Fruit fly (Drosophila melanogaster) whole organism, embryonic: ENCODE data around the gene Sfp26Ad.
A peak's percentile ranks its signal among the peaks of the same experiment; 100 is the strongest.

Experiments used
- Atf6 ChIP-seq: fragments of 200-800 bp; sonication (Bioruptor generic); IDR thresholded peaks from 2 replicates; pipeline ENCODE4 v1.3.6; 2022; ENCODE audit warnings: missing biosample characterization, missing genetic modification characterization
- C15 ChIP-seq: fragments of 200-800 bp; sonication (Bioruptor generic); IDR thresholded peaks from 3 replicates; pipeline ENCODE4 v1.3.6; 2022; ENCODE audit warnings: missing biosample characterization, missing genetic modification characterization
- CG10209 ChIP-seq: fragments of 200-800 bp; sonication (Bioruptor generic); optimal IDR thresholded peaks from 3 replicates; lab custom pipeline; 2017; ENCODE audit warnings: missing biosample characterization, mild to moderate bottlenecking, missing genetic modification characterization, missing genetic modification reagents
- CG10565 ChIP-seq: fragments of 200-800 bp; sonication (Bioruptor generic); optimal IDR thresholded peaks from 3 replicates; lab custom pipeline; 2016; ENCODE audit warnings: missing biosample characterization, mild to moderate bottlenecking, missing genetic modification characterization
- CG11456 ChIP-seq: fragments of 200-800 bp; sonication (Bioruptor generic); IDR thresholded peaks from 3 replicates; pipeline ENCODE4 v1.3.6; 2022; ENCODE audit warnings: missing biosample characterization, missing genetic modification characterization
- CG12071 ChIP-seq: fragments of 200-800 bp; sonication (Bioruptor generic); optimal IDR thresholded peaks from 3 replicates; lab custom pipeline; 2018; ENCODE audit warnings: missing biosample characterization, mild to moderate bottlenecking, missing genetic modification characterization
- CG12391 ChIP-seq: fragments of 200-800 bp; sonication (Bioruptor generic); optimal IDR thresholded peaks from 3 replicates; lab custom pipeline; 2018; ENCODE audit warnings: missing biosample characterization, mild to moderate bottlenecking, missing genetic modification characterization, moderate library complexity
- CG13296 ChIP-seq: fragments of 200-800 bp; sonication (Bioruptor generic); optimal IDR thresholded peaks from 3 replicates; lab custom pipeline; 2018; ENCODE audit warnings: missing biosample characterization, mild to moderate bottlenecking, missing genetic modification characterization
- CG15073 ChIP-seq: fragments of 200-800 bp; sonication (Bioruptor generic); optimal IDR thresholded peaks from 2 replicates; lab custom pipeline; 2016; ENCODE audit warnings: missing biosample characterization, missing genetic modification characterization
- CG15514 ChIP-seq: fragments of 200-800 bp; sonication (Bioruptor generic); optimal IDR thresholded peaks from 3 replicates; lab custom pipeline; 2017; ENCODE audit warnings: missing biosample characterization, missing genetic modification characterization, mild to moderate bottlenecking, moderate library complexity, missing genetic modification reagents
- CG17385 ChIP-seq: fragments of 200-800 bp; sonication (Bioruptor generic); optimal IDR thresholded peaks from 3 replicates; lab custom pipeline; 2018; ENCODE audit warnings: missing biosample characterization, mild to moderate bottlenecking, missing genetic modification characterization
- CG1792 ChIP-seq: fragments of 200-800 bp; sonication (Bioruptor generic); optimal IDR thresholded peaks from 2 replicates; lab custom pipeline; 2016; ENCODE audit warnings: missing biosample characterization, missing genetic modification characterization
- CG18764 ChIP-seq: fragments of 200-800 bp; sonication (Bioruptor generic); optimal IDR thresholded peaks from 3 replicates; lab custom pipeline; 2016; ENCODE audit warnings: missing biosample characterization, missing genetic modification characterization
- CG3847 ChIP-seq: fragments of 200-800 bp; sonication (Bioruptor generic); IDR thresholded peaks from 2 replicates; pipeline ENCODE4 v1.3.6; 2022; ENCODE audit warnings: missing biosample characterization, missing genetic modification characterization
- CG43689 ChIP-seq: fragments of 200-800 bp; sonication (Bioruptor generic); IDR thresholded peaks from 2 replicates; pipeline ENCODE4 v1.3.6; 2022; ENCODE audit warnings: missing biosample characterization, missing genetic modification characterization
- CG4707 ChIP-seq: fragments of 200-800 bp; sonication (Bioruptor generic); optimal IDR thresholded peaks from 2 replicates; lab custom pipeline; 2018; ENCODE audit warnings: missing biosample characterization, mild to moderate bottlenecking, missing genetic modification characterization, moderate library complexity
- CG5180 ChIP-seq: fragments of 200-800 bp; sonication (Bioruptor generic); optimal IDR thresholded peaks from 3 replicates; lab custom pipeline; 2017; ENCODE audit warnings: missing biosample characterization, missing genetic modification characterization, mild to moderate bottlenecking, moderate library complexity, missing genetic modification reagents
- CG6765 ChIP-seq: fragments of 200-800 bp; sonication (Bioruptor generic); optimal IDR thresholded peaks from 3 replicates; lab custom pipeline; 2017; ENCODE audit warnings: missing biosample characterization, mild to moderate bottlenecking, missing genetic modification characterization
- CG7271 ChIP-seq: fragments of 200-800 bp; sonication (Bioruptor generic); optimal IDR thresholded peaks from 2 replicates; lab custom pipeline; 2018; ENCODE audit warnings: missing biosample characterization, mild to moderate bottlenecking, missing genetic modification characterization, moderate library complexity
- CG8924 ChIP-seq: fragments of 200-800 bp; optimal IDR thresholded peaks from 3 replicates; lab custom pipeline; 2019; ENCODE audit warnings: missing biosample characterization, mild to moderate bottlenecking, missing genetic modification characterization, moderate library complexity
- CG9609 ChIP-seq: fragments of 200-800 bp; sonication (Bioruptor generic); optimal IDR thresholded peaks from 3 replicates; lab custom pipeline; 2016; ENCODE audit warnings: missing biosample characterization, missing genetic modification characterization
- CG9797 ChIP-seq: fragments of 200-800 bp; sonication (Bioruptor generic); optimal IDR thresholded peaks from 3 replicates; lab custom pipeline; 2018; ENCODE audit warnings: missing biosample characterization, mild to moderate bottlenecking, missing genetic modification characterization
- CHES-1-like ChIP-seq: fragments of 200-800 bp; sonication (Bioruptor generic); optimal IDR thresholded peaks from 2 replicates; lab custom pipeline; 2016; ENCODE audit warnings: missing biosample characterization, missing genetic modification characterization
- Drgx ChIP-seq: fragments of 200-800 bp; sonication (Bioruptor generic); IDR thresholded peaks from 2 replicates; pipeline ENCODE4 v1.3.6; 2022; ENCODE audit warnings: missing biosample characterization, missing genetic modification characterization
- Ets65A ChIP-seq: fragments of 200-800 bp; sonication (Bioruptor generic); peaks from one replicate; lab custom pipeline; 2016; ENCODE audit warnings: missing biosample characterization, missing genetic modification characterization
- Fer2 ChIP-seq: fragments of 200-800 bp; sonication (Bioruptor generic); optimal IDR thresholded peaks from 2 replicates; lab custom pipeline; 2018; ENCODE audit warnings: missing biosample characterization, mild to moderate bottlenecking, missing genetic modification characterization, moderate library complexity
- HLH54F ChIP-seq: fragments of 200-800 bp; sonication (Bioruptor generic); optimal IDR thresholded peaks from 3 replicates; lab custom pipeline; 2016; ENCODE audit warnings: missing biosample characterization, missing genetic modification characterization
- Hr78 ChIP-seq, 2 experiments: fragments of 200-800 bp in 1 of 2; fragments of >200 bp in 1 of 2; sonication (Bioruptor generic) in 1 of 2; optimal IDR thresholded peaks; 2 replicates each; lab custom pipeline; 2017 to 2019; ENCODE audit warnings: missing biosample characterization in 2 of 2, missing genetic modification characterization in 2 of 2, mild to moderate bottlenecking in 1 of 2, moderate library complexity in 1 of 2
- Mes4 ChIP-seq: fragments of 200-800 bp; sonication (Bioruptor generic); optimal IDR thresholded peaks from 2 replicates; lab custom pipeline; 2016; ENCODE audit warnings: missing biosample characterization, missing genetic modification characterization
- Mrtf ChIP-seq: fragments of 200-800 bp; sonication (Bioruptor generic); IDR thresholded peaks from 3 replicates; pipeline ENCODE4 v1.3.6; 2022; ENCODE audit warnings: missing biosample characterization, missing genetic modification characterization
- NC2β ChIP-seq: fragments of 200-800 bp; sonication (Bioruptor generic); optimal IDR thresholded peaks from 2 replicates; lab custom pipeline; 2016; ENCODE audit warnings: missing biosample characterization, missing genetic modification characterization
- Neu2 ChIP-seq: fragments of 200-800 bp; sonication (Bioruptor generic); optimal IDR thresholded peaks from 3 replicates; lab custom pipeline; 2016; ENCODE audit warnings: missing biosample characterization, missing genetic modification characterization, borderline replicate concordance
- Spps ChIP-seq: fragments of 200-800 bp; sonication (Bioruptor generic); optimal IDR thresholded peaks from 2 replicates; lab custom pipeline; 2018; ENCODE audit warnings: missing biosample characterization, mild to moderate bottlenecking, missing genetic modification characterization
- az2 ChIP-seq: fragments of 200-800 bp; sonication (Bioruptor generic); optimal IDR thresholded peaks from 3 replicates; lab custom pipeline; 2016; ENCODE audit warnings: missing biosample characterization, missing genetic modification characterization
- cas ChIP-seq: fragments of 200-800 bp; sonication (Bioruptor generic); IDR thresholded peaks from 2 replicates; pipeline ENCODE4 v1.3.6; 2022; ENCODE audit warnings: missing biosample characterization, missing genetic modification characterization
- fru ChIP-seq: fragments of >200 bp; optimal IDR thresholded peaks from 2 replicates; lab custom pipeline; 2017
- fu2 ChIP-seq: fragments of 200-800 bp; sonication (Bioruptor generic); optimal IDR thresholded peaks from 2 replicates; lab custom pipeline; 2016; ENCODE audit warnings: missing biosample characterization, missing genetic modification characterization
- ham ChIP-seq: fragments of 200-800 bp; sonication (Bioruptor generic); IDR thresholded peaks from 2 replicates; pipeline ENCODE4 v1.3.6; 2022; ENCODE audit warnings: missing biosample characterization, missing genetic modification characterization
- nau ChIP-seq: fragments of 200-800 bp; sonication (Bioruptor generic); optimal IDR thresholded peaks from 3 replicates; lab custom pipeline; 2017; ENCODE audit warnings: missing biosample characterization, mild to moderate bottlenecking, missing genetic modification characterization, missing genetic modification reagents
- nerfin-1 ChIP-seq: fragments of 200-800 bp; sonication (Bioruptor generic); optimal IDR thresholded peaks from 3 replicates; lab custom pipeline; 2019; ENCODE audit warnings: missing biosample characterization, mild to moderate bottlenecking, missing genetic modification characterization, moderate library complexity
- p53 ChIP-seq: fragments of 200-800 bp; sonication (Bioruptor generic); optimal IDR thresholded peaks from 2 replicates; lab custom pipeline; 2016; ENCODE audit warnings: missing biosample characterization, missing genetic modification characterization
- pan ChIP-seq, 4 experiments: fragments of >200 bp in 3 of 4; fragments of 200-800 bp in 1 of 4; sonication (Bioruptor generic) in 1 of 4; optimal IDR thresholded peaks in 3 of 4; IDR thresholded peaks in 1 of 4; 2 replicates each; pipeline versions ENCODE4 v1.3.6 to Lab custom; 2017 to 2022; ENCODE audit warnings: missing biosample characterization in 2 of 4, missing genetic modification characterization in 2 of 4, mixed read lengths in 1 of 4
- pho ChIP-seq: fragments of 200-800 bp; sonication (Bioruptor generic); optimal IDR thresholded peaks from 2 replicates; lab custom pipeline; 2016; ENCODE audit warnings: missing biosample characterization, missing genetic modification characterization
- phol ChIP-seq: fragments of 200-800 bp; sonication (Bioruptor generic); optimal IDR thresholded peaks from 3 replicates; lab custom pipeline; 2018; ENCODE audit warnings: missing biosample characterization, mild to moderate bottlenecking, missing genetic modification characterization, moderate library complexity
- prd ChIP-seq, 3 experiments: fragments of >200 bp in 2 of 3; fragments of 200-800 bp in 1 of 3; sonication (Bioruptor generic) in 1 of 3; optimal IDR thresholded peaks in 2 of 3; IDR thresholded peaks in 1 of 3; 2 replicates in 2 of 3; 3 replicates in 1 of 3; pipeline versions ENCODE4 v1.3.6 to Lab custom; 2017 to 2022; ENCODE audit warnings: missing biosample characterization in 1 of 3, missing genetic modification characterization in 1 of 3
- scrt ChIP-seq: fragments of 200-800 bp; sonication (Bioruptor generic); optimal IDR thresholded peaks from 2 replicates; lab custom pipeline; 2018; ENCODE audit warnings: missing biosample characterization, mild to moderate bottlenecking, missing genetic modification characterization, moderate library complexity
- slou ChIP-seq: fragments of 200-800 bp; sonication (Bioruptor generic); optimal IDR thresholded peaks from 3 replicates; lab custom pipeline; 2016; ENCODE audit warnings: missing biosample characterization, missing genetic modification characterization
- sna ChIP-seq: fragments of 200-800 bp; sonication (Bioruptor generic); IDR thresholded peaks from 2 replicates; pipeline ENCODE4 v1.3.6; 2022; ENCODE audit warnings: missing biosample characterization, missing genetic modification characterization; ENCODE audit not compliant: partially characterized antibody
- tio ChIP-seq: fragments of 200-800 bp; sonication (Bioruptor generic); optimal IDR thresholded peaks from 2 replicates; lab custom pipeline; 2017; ENCODE audit warnings: missing biosample characterization, missing genetic modification characterization, inconsistent platforms
- tx ChIP-seq: fragments of 200-800 bp; sonication (Bioruptor generic); optimal IDR thresholded peaks from 2 replicates; lab custom pipeline; 2016; ENCODE audit warnings: missing biosample characterization, missing genetic modification characterization
- usp ChIP-seq: fragments of >200 bp; optimal IDR thresholded peaks from 2 replicates; lab custom pipeline; 2017; ENCODE audit warnings: missing biosample characterization, missing genetic modification characterization

Gene Sfp26Ad

dm6 chr2L:5972005-5972404 lies 28.9 kb upstream of the Sfp26Ad start (continued):
- TF ChIP-seq CG15073 (GFP tag; lab: Kevin White, UChicago) (no peak), nau (GFP tag; lab: Kevin White, UChicago) (no peak), sna (GFP tag; lab: Robert Waterston, UW) (no peak), CG1792 (no peak), NC2β (GFP tag; lab: Kevin White, UChicago) (no peak), HLH54F (GFP tag; lab: Kevin White, UChicago) (no peak), CG18764 (no peak), p53 (GFP tag; lab: Kevin White, UChicago) (no peak), Mes4 (GFP tag; lab: Kevin White, UChicago) (no peak), slou (GFP tag; lab: Kevin White, UChicago) (no peak), az2 (peak; percentile 16), CG17385 (GFP tag; lab: Kevin White, UChicago) (no peak), CG13296 (no peak), CG8924 (tag; lab: Kevin White, UChicago) (no peak), nerfin-1 (tag; lab: Kevin White, UChicago) (no peak), Atf6 (GFP tag; lab: Robert Waterston, UW) (peak; percentile 65), tio (no peak), Spps (tag; lab: Kevin White, UChicago) (no peak), CG7271 (tag; lab: Kevin White, UChicago) (no peak), Drgx (no peak), scrt (GFP tag; lab: Kevin White, UChicago) (no peak), tx (GFP tag; lab: Kevin White, UChicago) (no peak), usp (GFP tag; lab: Kevin White, UChicago) (no peak), CG10565 (GFP tag; lab: Kevin White, UChicago) (no peak), CG6765 (GFP tag; lab: Kevin White, UChicago) (no peak), Fer2 (no peak), fru (no peak), Neu2 (no peak), Mrtf (GFP tag; lab: Robert Waterston, UW) (no peak), pho (no peak), C15 (GFP tag; lab: Robert Waterston, UW) (no peak), CG3847 (GFP tag; lab: Robert Waterston, UW) (peak; percentile 40; the same call in 1 of the 2 replicates), CHES-1-like (GFP tag; lab: Kevin White, UChicago) (no peak), CG5180 (GFP tag; lab: Kevin White, UChicago) (no peak), CG15514 (peak; percentile 2), CG11456 (GFP tag; lab: Robert Waterston, UW) (peak; percentile 66; the same call in 2 of the 3 replicates), prd (optimal IDR thresholded peaks at IDR 0.05; lab: Kevin White, UChicago) (no peak), prd (GFP tag; IDR thresholded peaks at IDR 0.05; lab: Robert Waterston, UW) (peak; percentile 61), fu2 (GFP tag; lab: Kevin White, UChicago) (no peak), Hr78 (GFP tag; optimal IDR thresholded peaks at IDR 0.05; lab: Kevin White, UChicago) (no peak), phol (tag; lab: Kevin White, UChicago) (peak; percentile 16), cas (GFP tag; lab: Robert Waterston, UW) (0 out of 2 replicates have a peak, but pooled peaks have one; percentile 34), ham (GFP tag; lab: Robert Waterston, UW) (no peak), pan (optimal IDR thresholded peaks at IDR 0.05; lab: Kevin White, UChicago) (no peak), pan (GFP tag; optimal IDR thresholded peaks at IDR 0.05 in 1 of 2, IDR thresholded peaks at IDR 0.05 in 1 of 2) (peak in 1 of 2 experiments; percentile 17), CG9609 (GFP tag; lab: Kevin White, UChicago) (peak; percentile 20), CG4707 (no peak), CG10209 (GFP tag; lab: Kevin White, UChicago) (peak; percentile 51), CG12391 (tag; lab: Kevin White, UChicago) (peak; percentile 42), CG12071 (no peak), Ets65A (GFP tag; lab: Kevin White, UChicago) (no peak), CG43689 (no peak), CG9797 (GFP tag; lab: Kevin White, UChicago) (no peak)
